Worm (Caenorhabditis elegans) whole organism, L3 larva: Measurements from ENCODE around the gene Y9C9A.8.

Source experiments
- ZK546.5 ChIP-seq: sonication (generic microtip); optimal IDR thresholded peaks from 2 replicates; lab custom pipeline; 2017; ENCODE audit warnings: missing biosample characterization, missing genetic modification characterization
- aly-2 ChIP-seq: fragments of 150-350 bp; optimal IDR thresholded peaks from 2 replicates; lab custom pipeline; 2014; ENCODE audit warnings: missing biosample characterization, missing genetic modification characterization
- ceh-28 ChIP-seq: fragments of 150-350 bp; optimal IDR thresholded peaks from 2 replicates; lab custom pipeline; 2014; ENCODE audit warnings: missing biosample characterization, missing genetic modification reagents, missing genetic modification characterization
- ceh-82 ChIP-seq: fragments of 150-350 bp; optimal IDR thresholded peaks from 2 replicates; lab custom pipeline; 2014; ENCODE audit warnings: missing biosample characterization, missing genetic modification characterization
- ceh-9 ChIP-seq: sonication (generic microtip); optimal IDR thresholded peaks from 2 replicates; lab custom pipeline; 2018; ENCODE audit warnings: missing biosample characterization, missing genetic modification characterization
- egl-27 ChIP-seq: sonication (generic microtip); optimal IDR thresholded peaks from 4 replicates; lab custom pipeline; 2017; ENCODE audit warnings: missing biosample characterization, missing genetic modification reagents, missing genetic modification characterization
- egl-5 ChIP-seq: fragments of 150-350 bp; optimal IDR thresholded peaks from 2 replicates; lab custom pipeline; 2017; ENCODE audit warnings: missing biosample characterization, missing genetic modification reagents, missing genetic modification characterization, inconsistent platforms
- elt-2 ChIP-seq: sonication (generic microtip); optimal IDR thresholded peaks from 2 replicates; lab custom pipeline; 2016; ENCODE audit warnings: missing genetic modification reagents, mild to moderate bottlenecking, missing genetic modification characterization, missing compliant biosample characterization
- elt-3 ChIP-seq, 3 experiments: fragments of 150-350 bp in 1 of 3; sonication (generic microtip) in 2 of 3; optimal IDR thresholded peaks; 2 replicates in 2 of 3; 4 replicates in 1 of 3; lab custom pipeline; 2014 to 2017; ENCODE audit warnings: missing biosample characterization in 3 of 3, missing genetic modification characterization in 3 of 3
- fkh-10 ChIP-seq: sonication (generic microtip); optimal IDR thresholded peaks from 2 replicates; lab custom pipeline; 2017; ENCODE audit warnings: missing biosample characterization, missing genetic modification reagents, missing genetic modification characterization
- fos-1 ChIP-seq: fragments of 150-350 bp; optimal IDR thresholded peaks from 2 replicates; lab custom pipeline; 2014; ENCODE audit warnings: missing biosample characterization, missing genetic modification characterization
- jun-1 ChIP-seq: fragments of 150-350 bp; optimal IDR thresholded peaks from 2 replicates; lab custom pipeline; 2014; ENCODE audit warnings: missing biosample characterization, missing genetic modification reagents, missing genetic modification characterization
- lin-15B ChIP-seq: fragments of 150-350 bp; optimal IDR thresholded peaks from 2 replicates; lab custom pipeline; 2014; ENCODE audit warnings: missing biosample characterization, missing genetic modification characterization
- lin-39 ChIP-seq: fragments of 150-350 bp; optimal IDR thresholded peaks from 2 replicates; lab custom pipeline; 2018; ENCODE audit warnings: missing biosample characterization, missing genetic modification reagents, missing genetic modification characterization
- mdl-1 ChIP-seq: fragments of 150-350 bp; optimal IDR thresholded peaks from 2 replicates; lab custom pipeline; 2014; ENCODE audit warnings: missing biosample characterization, missing genetic modification characterization
- mml-1 ChIP-seq: fragments of 150-350 bp; sonication (generic microtip); optimal IDR thresholded peaks from 3 replicates; lab custom pipeline; 2014; ENCODE audit warnings: missing biosample characterization, missing genetic modification characterization
- nhr-11 ChIP-seq: fragments of 150-350 bp; optimal IDR thresholded peaks from 2 replicates; lab custom pipeline; 2014; ENCODE audit warnings: missing biosample characterization, missing genetic modification characterization
- nhr-12 ChIP-seq: fragments of 150-350 bp; optimal IDR thresholded peaks from 2 replicates; lab custom pipeline; 2014; ENCODE audit warnings: missing biosample characterization, missing genetic modification characterization
- nhr-23 ChIP-seq: fragments of 150-350 bp; optimal IDR thresholded peaks from 2 replicates; lab custom pipeline; 2014; ENCODE audit warnings: missing biosample characterization, missing genetic modification reagents, missing genetic modification characterization
- nhr-237 ChIP-seq: fragments of 150-350 bp; optimal IDR thresholded peaks from 2 replicates; lab custom pipeline; 2014; ENCODE audit warnings: missing biosample characterization, missing genetic modification characterization
- nhr-25 ChIP-seq: sonication (generic microtip); optimal IDR thresholded peaks from 2 replicates; lab custom pipeline; 2017; ENCODE audit warnings: missing biosample characterization, missing genetic modification characterization
- nhr-28 ChIP-seq: fragments of 150-350 bp; optimal IDR thresholded peaks from 2 replicates; lab custom pipeline; 2014; ENCODE audit warnings: missing biosample characterization, missing genetic modification characterization
- nhr-43 ChIP-seq: sonication (generic microtip); optimal IDR thresholded peaks from 2 replicates; lab custom pipeline; 2016; ENCODE audit warnings: mild to moderate bottlenecking, missing genetic modification characterization, missing compliant biosample characterization; ENCODE audit not compliant: poor library complexity, severe bottlenecking
- nhr-76 ChIP-seq: fragments of 150-350 bp; sonication (generic microtip); optimal IDR thresholded peaks from 5 replicates; lab custom pipeline; 2014; ENCODE audit warnings: missing biosample characterization, missing genetic modification characterization
- pqm-1 ChIP-seq: fragments of 150-350 bp; optimal IDR thresholded peaks from 2 replicates; lab custom pipeline; 2017; ENCODE audit warnings: missing biosample characterization, missing genetic modification characterization, inconsistent platforms
- sea-2 ChIP-seq: fragments of 150-350 bp; sonication (generic microtip); optimal IDR thresholded peaks from 4 replicates; lab custom pipeline; 2014; ENCODE audit warnings: missing biosample characterization, missing genetic modification reagents, missing genetic modification characterization
- skn-1 ChIP-seq: fragments of 150-350 bp; optimal IDR thresholded peaks from 2 replicates; lab custom pipeline; 2014; ENCODE audit warnings: missing biosample characterization, missing genetic modification characterization
- tbx-2 ChIP-seq: sonication (generic microtip); optimal IDR thresholded peaks from 2 replicates; lab custom pipeline; 2016; ENCODE audit warnings: mild to moderate bottlenecking, missing genetic modification characterization, missing compliant biosample characterization
- zag-1 ChIP-seq: fragments of 150-350 bp; optimal IDR thresholded peaks from 2 replicates; lab custom pipeline; 2014; ENCODE audit warnings: missing biosample characterization, missing genetic modification characterization
- ztf-11 ChIP-seq: fragments of 150-350 bp; optimal IDR thresholded peaks from 2 replicates; lab custom pipeline; 2014; ENCODE audit warnings: missing biosample characterization, missing genetic modification characterization
- ztf-4 ChIP-seq: fragments of 150-350 bp; optimal IDR thresholded peaks from 2 replicates; lab custom pipeline; 2014; ENCODE audit warnings: missing biosample characterization, missing genetic modification characterization

The Y9C9A.8 gene

DNA sequence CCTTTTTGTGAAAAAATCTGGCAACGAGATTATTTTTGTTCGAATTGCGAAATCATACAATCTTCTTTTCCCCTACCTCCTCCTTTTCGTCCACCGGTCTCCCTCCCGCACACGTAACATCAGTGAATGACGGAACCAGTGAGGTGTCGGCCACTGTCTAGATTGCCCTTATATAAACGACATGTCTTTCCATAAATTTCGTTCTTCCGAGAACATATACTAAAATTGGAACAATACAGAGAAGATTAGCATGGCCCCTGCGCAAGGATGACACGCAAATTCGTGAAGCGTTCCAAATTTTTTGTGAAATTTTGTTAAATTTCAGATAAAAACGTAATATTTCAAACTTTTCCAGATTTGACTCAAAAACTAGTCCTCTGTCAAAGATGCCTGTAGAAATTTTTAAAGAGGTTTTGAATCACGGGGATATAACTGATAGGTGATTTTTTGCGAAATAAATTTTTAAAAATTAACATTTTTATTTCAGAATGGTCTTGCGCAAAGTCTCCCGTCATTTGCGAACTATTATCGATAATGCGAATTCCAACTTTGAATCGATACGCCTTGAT, 693 bp downstream of the Y9C9A.8 start (continued):
- TF ChIP-seq elt-3 (tag; optimal IDR thresholded peaks at IDR 0.05; lab: Kevin White, UChicago), result no peak
- TF ChIP-seq, all 47 proteins: peak for 5

DNA sequence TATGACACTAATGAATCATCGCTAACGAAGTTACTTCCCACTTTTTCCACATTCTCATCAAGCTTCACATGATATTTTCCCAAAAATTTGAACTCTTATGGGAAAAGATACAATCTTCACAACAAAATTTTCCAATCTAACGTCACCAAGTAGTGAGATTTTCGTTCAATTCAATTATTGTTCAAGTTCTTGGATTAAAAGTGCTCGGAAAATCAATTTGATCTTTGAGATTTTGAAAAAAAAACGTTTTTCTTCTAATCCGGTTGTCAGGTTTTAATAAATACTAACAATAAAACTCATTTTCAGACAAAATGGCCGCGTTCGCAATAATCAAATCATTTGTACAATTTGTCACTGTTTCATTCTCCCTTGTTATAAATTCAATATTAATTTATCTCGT, 4.0 kb downstream of the Y9C9A.8 start, which contains the start of gene str-153:
Gene str-153, plus strand, starts transcription at position 301 of the 400 bp plus-strand sequence.
- TF ChIP-seq lin-39 (tag; lab: Kevin White, UChicago) (no peak), nhr-25 (tag; lab: Kevin White, UChicago) (no peak), nhr-11 (tag; lab: Kevin White, UChicago) (no peak), zag-1 (tag; lab: Kevin White, UChicago) (no peak), fos-1 (tag; lab: Kevin White, UChicago) (no peak), skn-1 (tag; lab: Kevin White, UChicago) (no peak)
- TF ChIP-seq, all 47 proteins: peak for 0

DNA sequence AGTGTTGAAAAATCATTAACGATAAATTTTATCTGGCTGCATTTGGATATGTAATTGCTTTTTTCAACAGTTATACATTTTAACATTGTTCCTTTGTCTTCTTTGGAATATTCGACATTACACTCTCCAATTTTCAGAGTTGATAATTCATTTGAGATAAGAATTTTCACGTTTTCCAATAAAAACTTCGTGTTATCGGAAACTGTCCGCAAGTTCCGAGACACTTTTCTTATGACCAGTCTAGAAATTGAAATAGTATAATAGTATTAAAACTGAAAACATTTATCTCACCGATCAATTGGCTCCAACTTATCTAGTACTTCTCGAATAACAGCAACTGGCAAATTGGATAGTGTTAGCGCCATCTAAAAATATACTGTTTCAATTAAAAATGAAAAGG, 7.5 kb downstream of the Y9C9A.8 start, which contains the start of gene fbxa-86:
Gene fbxa-86, minus strand, starts transcription at position 367 of the 400 bp plus-strand sequence.
- TF ChIP-seq ztf-4 (tag; lab: Kevin White, UChicago) (no peak), pqm-1 (tag; lab: Kevin White, UChicago) (peak; percentile 30), elt-2 (tag; lab: Kevin White, UChicago) (peak; percentile 57), egl-5 (no peak)

DNA sequence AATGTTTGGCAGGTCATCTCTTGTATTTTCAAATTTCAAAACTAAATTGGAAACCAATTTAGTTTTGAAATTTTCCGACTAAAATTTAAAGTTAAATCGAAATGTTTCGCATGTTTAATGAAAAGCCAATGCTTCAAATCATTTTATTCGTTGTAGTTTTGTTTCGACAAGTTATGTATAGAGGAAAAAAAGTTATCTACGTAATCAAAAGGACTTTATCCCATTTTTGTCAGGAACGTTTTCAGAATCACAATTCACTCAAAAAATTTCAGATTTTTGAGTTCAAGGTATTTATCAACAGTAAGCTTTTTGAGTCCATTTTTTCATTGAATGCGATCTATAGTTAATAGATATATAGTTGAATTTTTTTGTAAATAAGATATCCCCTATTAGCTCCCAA, 8.5 kb downstream of the Y9C9A.8 start, which contains the start of gene str-168:
Gene str-168, plus strand, starts transcription at position 301 of the 400 bp plus-strand sequence.
- TF ChIP-seq mdl-1 (tag; lab: Kevin White, UChicago), result no peak
- no peak for TF ChIP-seq jun-1 (tag; lab: Kevin White, UChicago)
- no peak for TF ChIP-seq sea-2 (GFP tag; lab: Kevin White, UChicago)
- TF ChIP-seq elt-2 (tag; lab: Kevin White, UChicago), result no peak
- no peak for TF ChIP-seq nhr-76 (tag; lab: Kevin White, UChicago)
- TF ChIP-seq mml-1 (tag; lab: Kevin White, UChicago), result no peak
- TF ChIP-seq egl-5, result no peak
- TF ChIP-seq ceh-82 (tag; lab: Kevin White, UChicago), result no peak
- no peak for TF ChIP-seq egl-27 (tag; lab: Kevin White, UChicago)
- TF ChIP-seq nhr-237, result no peak
- no peak for TF ChIP-seq lin-15B (tag; lab: Kevin White, UChicago)
- no peak for TF ChIP-seq nhr-23 (tag; lab: Kevin White, UChicago)
- no peak for TF ChIP-seq aly-2
- TF ChIP-seq nhr-43 (tag; lab: Kevin White, UChicago), result no peak
- no peak for TF ChIP-seq nhr-28 (tag; lab: Kevin White, UChicago)
- no peak for TF ChIP-seq ZK546.5 (tag; lab: Kevin White, UChicago)
- TF ChIP-seq, all 47 proteins: peak for 0

DNA sequence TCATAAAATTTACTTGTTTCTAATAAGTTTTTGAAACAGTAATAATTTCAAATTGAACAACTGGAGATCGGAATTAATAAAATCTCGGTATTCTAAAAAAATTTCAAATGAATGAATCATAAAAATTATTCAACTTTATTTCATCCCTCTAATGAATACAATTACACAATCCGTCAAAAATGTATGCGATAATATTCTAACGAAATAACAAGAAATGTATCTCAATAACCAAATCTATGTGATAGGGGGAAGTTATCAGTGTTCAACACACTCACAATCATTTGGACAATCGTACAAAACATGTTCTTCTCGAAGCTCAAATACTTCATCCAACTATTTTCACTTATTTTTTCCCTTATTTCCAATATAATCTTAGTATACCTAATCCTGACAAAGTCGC, 11.5 kb downstream of the Y9C9A.8 start, which contains the start of gene Y9C9A.5:
Gene Y9C9A.5, plus strand, starts transcription at position 301 of the 400 bp plus-strand sequence.
- TF ChIP-seq aly-2, result no peak
- no peak for TF ChIP-seq ceh-9
- TF ChIP-seq sea-2 (GFP tag; lab: Kevin White, UChicago), result no peak
- TF ChIP-seq fkh-10 (GFP tag; lab: Kevin White, UChicago), result no peak
- no peak for TF ChIP-seq nhr-12 (tag; lab: Kevin White, UChicago)
- no peak for TF ChIP-seq nhr-76 (tag; lab: Kevin White, UChicago)
- TF ChIP-seq mdl-1 (tag; lab: Kevin White, UChicago), result no peak
- no peak for TF ChIP-seq tbx-2
- no peak for TF ChIP-seq nhr-43 (tag; lab: Kevin White, UChicago)
- no peak for TF ChIP-seq lin-15B (tag; lab: Kevin White, UChicago)
- no peak for TF ChIP-seq nhr-11 (tag; lab: Kevin White, UChicago)
- TF ChIP-seq mml-1 (tag; lab: Kevin White, UChicago), result no peak
- TF ChIP-seq ceh-28 (tag; lab: Kevin White, UChicago), result no peak
- TF ChIP-seq nhr-23 (tag; lab: Kevin White, UChicago), result no peak
- TF ChIP-seq ztf-11 (tag; lab: Kevin White, UChicago), result no peak
- TF ChIP-seq, all 47 proteins: peak for 0
